Fruit fly (Drosophila melanogaster): ENCODE results near the gene CG32847.

The CG32847 gene

DNA sequence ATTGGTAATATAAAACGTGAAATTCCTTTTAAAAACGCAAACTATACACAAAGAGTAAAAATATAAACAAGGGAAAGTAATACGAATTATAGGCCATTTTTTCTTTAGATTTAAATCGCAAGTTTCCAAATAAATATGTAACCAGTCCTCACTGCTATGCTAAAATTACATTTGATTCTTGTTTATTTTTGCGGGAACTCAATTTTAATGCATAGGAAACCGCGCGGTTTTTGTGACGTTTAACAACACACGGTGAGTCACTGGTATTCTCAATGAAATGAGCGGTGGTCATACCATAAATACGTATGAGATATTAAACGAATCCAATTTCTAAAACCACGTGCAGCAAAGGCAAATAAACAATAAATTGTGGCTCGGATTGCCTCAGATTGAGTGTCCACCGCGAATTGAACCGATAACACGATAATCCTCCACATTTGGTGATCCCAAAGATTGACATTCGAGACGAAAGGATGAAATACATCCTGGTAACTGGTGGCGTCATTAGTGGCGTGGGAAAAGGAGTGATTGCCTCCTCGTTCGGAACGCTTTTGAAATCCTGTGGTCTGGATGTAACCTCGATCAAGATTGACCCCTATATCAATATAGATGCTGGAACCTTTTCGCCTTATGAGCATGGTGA is 23.4 kb upstream of the CG32847 start, which contains the start of gene Ctps:
TSS of gene Ctps (plus strand) at position 37 of the 643 bp plus-strand sequence.
- TF ChIP-seq Sin3A (optimal IDR thresholded peaks at IDR 0.05) = no peak
- no peak for TF ChIP-seq insv (optimal IDR thresholded peaks at IDR 0.05)
- TF ChIP-seq psq (optimal IDR thresholded peaks at IDR 0.05) = no peak
- TF ChIP-seq ttk (optimal IDR thresholded peaks at IDR 0.05) = no peak
- TF ChIP-seq h (optimal IDR thresholded peaks at IDR 0.05) = no peak
- no peak for TF ChIP-seq Myc (optimal IDR thresholded peaks at IDR 0.05)

DNA sequence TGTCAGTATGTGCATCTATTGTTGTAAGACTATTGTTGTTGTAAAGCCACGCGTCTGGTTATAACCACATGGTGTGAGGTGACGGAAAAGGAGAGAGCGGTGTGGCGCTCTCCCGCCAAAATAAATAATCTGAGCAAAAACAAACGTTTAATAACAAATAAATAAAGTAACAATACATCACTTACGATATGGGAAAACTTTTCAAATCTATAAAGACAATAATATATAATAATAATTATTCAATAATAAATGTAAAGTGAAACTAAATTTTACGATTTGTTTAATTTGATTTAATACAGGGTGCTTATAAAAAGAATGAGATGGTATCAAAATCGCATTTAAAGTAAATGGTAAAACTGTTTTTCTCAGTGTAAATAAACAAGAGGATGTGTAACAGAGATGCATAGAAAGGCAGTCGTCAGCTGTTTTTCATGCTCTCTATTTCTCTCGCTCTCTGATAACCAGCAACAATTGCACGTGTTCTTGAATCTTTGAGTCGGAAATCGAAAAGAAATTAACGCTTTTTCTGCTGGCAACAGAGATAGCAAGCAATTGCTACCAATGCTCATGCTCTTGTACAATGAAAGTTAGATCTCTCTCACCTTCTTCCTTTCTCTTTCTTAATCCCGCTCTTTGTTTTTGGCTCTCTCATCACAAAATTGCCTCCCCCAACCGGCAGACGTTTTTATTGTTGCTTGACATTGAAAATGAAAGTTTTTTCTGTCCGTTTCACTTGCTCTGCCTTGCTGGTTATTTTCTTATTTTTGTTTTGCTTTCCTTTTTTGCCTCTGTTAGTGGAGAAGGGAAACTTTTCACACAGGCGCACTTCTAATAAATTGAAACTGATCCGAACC is 22.5 kb upstream of the CG32847 start:
- no peak for TF ChIP-seq Sin3A (optimal IDR thresholded peaks at IDR 0.05)
- no peak for TF ChIP-seq psq (optimal IDR thresholded peaks at IDR 0.05)
- TF ChIP-seq insv (optimal IDR thresholded peaks at IDR 0.05) = no peak
- no peak for TF ChIP-seq h (optimal IDR thresholded peaks at IDR 0.05)
- no peak for TF ChIP-seq Myc (optimal IDR thresholded peaks at IDR 0.05)
- TF ChIP-seq ttk (optimal IDR thresholded peaks at IDR 0.05) = no peak

DNA sequence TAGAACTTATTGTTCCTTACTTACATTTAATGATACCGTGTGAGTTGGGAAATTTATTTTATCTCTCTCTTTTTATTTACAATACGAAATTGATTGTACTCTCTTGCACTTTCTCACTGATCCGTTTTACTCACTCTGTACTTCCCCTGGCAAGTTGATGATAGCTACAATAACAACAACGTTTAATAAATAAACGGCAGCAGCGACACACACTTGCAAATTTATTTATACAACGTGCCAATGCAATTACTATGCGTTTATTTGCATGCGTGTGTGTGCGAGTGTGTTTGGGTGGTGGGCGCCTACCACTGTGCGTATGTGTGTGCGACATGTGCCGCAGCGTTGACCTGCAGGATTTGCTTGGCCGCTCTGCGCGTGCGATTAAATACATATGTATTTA is 21.8 kb upstream of the CG32847 start:
- TF ChIP-seq insv (optimal IDR thresholded peaks at IDR 0.05) (no peak), h (optimal IDR thresholded peaks at IDR 0.05) (no peak), ttk (optimal IDR thresholded peaks at IDR 0.05) (no peak)

DNA sequence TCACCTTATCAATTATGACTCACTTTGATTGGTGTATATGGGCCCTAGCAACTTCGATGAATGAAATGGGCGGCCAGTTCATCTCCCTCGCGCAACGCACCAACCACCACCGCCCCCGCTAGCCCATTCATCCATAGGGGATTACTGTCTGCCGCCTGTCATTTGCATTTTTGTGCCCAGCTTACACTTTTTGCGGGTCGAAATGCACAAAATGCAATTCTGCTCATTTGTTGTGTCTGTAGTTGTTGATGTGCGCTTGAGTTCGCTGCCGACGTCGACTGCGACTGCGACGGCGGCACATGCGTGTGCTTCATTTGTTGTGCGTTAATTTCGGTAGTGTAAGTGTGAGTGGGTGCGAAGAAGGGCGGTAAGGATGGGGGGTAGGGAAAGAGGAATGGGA is 20.4 kb upstream of the CG32847 start:
- TF ChIP-seq Myc (optimal IDR thresholded peaks at IDR 0.05) (no peak), ttk (optimal IDR thresholded peaks at IDR 0.05) (no peak), Sin3A (optimal IDR thresholded peaks at IDR 0.05) (no peak), psq (optimal IDR thresholded peaks at IDR 0.05) (no peak), insv (optimal IDR thresholded peaks at IDR 0.05) (no peak), h (optimal IDR thresholded peaks at IDR 0.05) (no peak)

DNA sequence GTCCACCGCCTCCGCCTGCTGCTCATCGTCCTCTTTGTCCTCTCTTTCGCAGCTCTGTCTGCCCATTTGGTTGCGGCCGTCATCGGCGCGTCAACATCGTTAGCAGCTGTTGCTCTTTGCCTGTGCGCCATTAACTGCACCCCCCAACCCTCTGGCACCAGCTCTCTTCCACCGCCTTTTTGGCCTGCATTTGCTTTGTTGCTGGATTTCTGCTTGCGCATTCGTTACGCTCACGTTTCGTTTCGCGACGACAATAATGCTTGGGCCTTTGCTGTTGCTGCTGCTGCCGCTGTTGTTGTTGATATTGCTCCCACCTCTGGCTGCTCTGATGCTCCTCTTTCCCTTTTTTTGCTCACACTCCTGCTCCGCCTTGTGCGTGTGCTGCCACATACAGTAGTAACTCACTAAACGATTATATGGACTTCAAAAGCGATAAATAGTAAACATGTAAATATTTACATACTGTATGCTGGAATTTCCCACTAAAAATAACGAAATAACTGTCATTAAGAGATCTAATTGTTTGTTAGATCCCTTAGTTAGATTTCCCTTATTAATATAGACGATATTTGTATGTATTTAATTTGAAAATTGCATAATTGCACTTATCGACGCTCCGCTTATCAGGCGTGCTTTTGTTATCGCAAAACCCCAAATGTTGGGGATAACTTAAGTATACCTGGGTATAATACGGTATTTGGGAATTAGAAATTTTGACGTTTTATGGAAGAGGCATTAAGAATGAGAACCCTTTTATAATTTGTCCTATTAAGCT is 19.5 kb upstream of the CG32847 start:
- TF ChIP-seq psq (optimal IDR thresholded peaks at IDR 0.05) (no peak), Sin3A (optimal IDR thresholded peaks at IDR 0.05) (no peak), Myc (optimal IDR thresholded peaks at IDR 0.05) (no peak), ttk (optimal IDR thresholded peaks at IDR 0.05) (no peak), insv (optimal IDR thresholded peaks at IDR 0.05) (no peak), h (optimal IDR thresholded peaks at IDR 0.05) (no peak)

DNA sequence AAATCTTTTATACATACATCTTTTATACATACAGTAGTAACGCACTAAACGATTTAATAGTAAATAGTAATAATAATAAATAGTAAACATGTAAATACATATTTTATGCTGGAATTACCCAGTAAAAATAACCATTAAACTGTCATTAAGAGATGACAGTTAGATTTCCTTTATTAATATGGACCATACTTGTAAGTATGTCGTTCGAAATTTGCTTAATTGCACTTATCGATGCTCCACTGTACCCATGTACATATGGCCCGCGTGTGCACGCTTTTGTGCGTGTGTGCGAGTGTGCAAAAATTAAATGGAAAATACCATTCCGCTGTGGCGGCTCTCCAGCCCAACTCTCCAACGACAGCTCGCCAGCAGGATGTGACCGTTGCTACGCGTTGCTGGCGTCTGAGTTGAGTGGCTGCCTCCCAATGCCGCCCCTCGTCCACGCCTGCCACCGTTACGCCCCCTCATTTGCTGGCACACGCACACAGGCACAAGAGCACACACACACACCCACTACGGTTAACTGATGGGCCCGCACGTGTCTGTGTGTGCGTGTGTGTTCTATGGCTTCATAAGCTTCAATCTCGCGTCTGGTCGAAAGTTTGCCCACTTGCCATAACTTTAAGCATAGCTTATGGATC is 18.6 kb upstream of the CG32847 start:
- TF ChIP-seq Myc (optimal IDR thresholded peaks at IDR 0.05) (no peak), insv (optimal IDR thresholded peaks at IDR 0.05) (no peak), Sin3A (optimal IDR thresholded peaks at IDR 0.05) (no peak), psq (optimal IDR thresholded peaks at IDR 0.05) (no peak), ttk (optimal IDR thresholded peaks at IDR 0.05) (no peak), h (optimal IDR thresholded peaks at IDR 0.05) (no peak)

DNA sequence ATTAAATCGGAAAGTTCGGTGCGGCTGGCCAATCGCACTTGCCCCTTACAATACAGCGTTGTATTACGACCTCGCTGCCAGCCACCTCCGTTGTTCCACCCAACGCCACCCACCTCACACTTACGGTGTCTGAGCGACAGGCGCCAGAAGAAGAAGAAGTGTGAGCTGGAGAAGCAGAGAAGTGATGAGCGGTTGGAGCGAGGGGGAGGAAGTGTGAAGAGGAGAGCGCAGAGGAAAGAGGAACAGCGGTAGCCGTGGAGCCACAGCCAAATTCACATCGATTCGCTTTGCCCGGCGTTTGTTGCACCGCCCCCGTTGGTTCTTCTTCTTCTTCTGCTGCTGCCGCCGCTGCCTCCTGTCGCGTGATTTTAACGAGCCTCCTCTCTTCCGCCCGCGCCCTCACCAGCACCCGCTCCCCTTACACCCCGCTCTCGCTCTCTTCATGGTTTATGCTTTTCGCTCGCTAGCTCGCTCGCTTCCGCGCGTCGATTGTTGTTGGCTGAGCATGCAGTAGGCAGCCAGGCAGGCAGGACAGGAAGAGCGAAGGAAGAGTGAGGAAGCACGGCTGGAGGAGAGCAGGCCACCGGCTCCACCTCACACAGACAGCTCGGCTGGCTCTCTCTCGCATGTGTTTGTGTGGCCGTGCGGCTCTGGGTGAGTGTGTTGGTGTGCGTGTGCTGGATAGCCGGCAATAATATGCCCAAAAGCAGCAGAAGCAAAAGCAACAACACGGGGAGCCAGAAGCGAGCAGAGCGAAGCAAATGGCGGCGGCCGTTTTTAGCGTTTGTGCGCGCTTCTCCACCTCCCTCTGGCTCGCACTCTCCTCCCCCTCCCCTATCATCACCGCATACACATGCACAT is 17.2 kb upstream of the CG32847 start:
- no peak for TF ChIP-seq Sin3A (optimal IDR thresholded peaks at IDR 0.05)
- TF ChIP-seq insv (optimal IDR thresholded peaks at IDR 0.05) = no peak
- TF ChIP-seq ttk (optimal IDR thresholded peaks at IDR 0.05) = no peak
- no peak for TF ChIP-seq h (optimal IDR thresholded peaks at IDR 0.05)
- no peak for TF ChIP-seq Myc (optimal IDR thresholded peaks at IDR 0.05)
- no peak for TF ChIP-seq psq (optimal IDR thresholded peaks at IDR 0.05)

DNA sequence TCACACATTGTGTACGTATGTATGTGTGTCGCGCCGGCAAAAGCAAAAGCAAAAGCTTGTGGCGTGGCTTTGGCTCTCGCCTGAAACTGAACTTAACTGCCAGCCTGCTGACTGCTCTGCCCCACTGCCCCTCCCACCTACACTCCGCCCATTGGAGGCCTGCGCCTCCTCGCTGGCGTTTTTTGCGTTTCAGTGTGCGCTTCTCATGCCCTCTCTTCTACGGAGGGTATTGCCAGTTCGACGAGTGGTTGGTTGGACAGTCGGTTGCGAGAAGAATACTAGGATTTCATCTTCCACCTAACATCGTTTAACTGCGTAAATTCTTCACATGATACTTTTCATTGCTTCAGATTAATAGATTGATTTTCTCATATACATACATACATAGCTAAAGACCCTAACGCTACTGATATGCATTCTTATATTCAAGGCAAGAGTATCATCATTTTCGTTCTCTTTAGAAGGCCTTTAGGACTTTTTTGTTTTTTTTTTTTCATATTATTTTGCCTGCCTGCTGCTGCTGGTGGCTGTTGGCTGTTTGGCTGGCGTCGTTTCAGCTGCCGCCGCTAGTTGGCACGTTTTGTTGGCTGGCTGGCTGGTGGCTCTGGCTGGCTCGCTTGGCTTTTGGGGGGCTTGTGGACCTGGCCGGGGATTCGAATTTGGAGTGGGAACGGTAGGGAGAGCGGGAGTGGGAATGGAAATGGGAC is 16.4 kb upstream of the CG32847 start:
- TF ChIP-seq Myc (optimal IDR thresholded peaks at IDR 0.05) (no peak), ttk (optimal IDR thresholded peaks at IDR 0.05) (no peak), Sin3A (optimal IDR thresholded peaks at IDR 0.05) (no peak), h (optimal IDR thresholded peaks at IDR 0.05) (no peak), insv (optimal IDR thresholded peaks at IDR 0.05) (no peak), psq (optimal IDR thresholded peaks at IDR 0.05) (no peak)

DNA sequence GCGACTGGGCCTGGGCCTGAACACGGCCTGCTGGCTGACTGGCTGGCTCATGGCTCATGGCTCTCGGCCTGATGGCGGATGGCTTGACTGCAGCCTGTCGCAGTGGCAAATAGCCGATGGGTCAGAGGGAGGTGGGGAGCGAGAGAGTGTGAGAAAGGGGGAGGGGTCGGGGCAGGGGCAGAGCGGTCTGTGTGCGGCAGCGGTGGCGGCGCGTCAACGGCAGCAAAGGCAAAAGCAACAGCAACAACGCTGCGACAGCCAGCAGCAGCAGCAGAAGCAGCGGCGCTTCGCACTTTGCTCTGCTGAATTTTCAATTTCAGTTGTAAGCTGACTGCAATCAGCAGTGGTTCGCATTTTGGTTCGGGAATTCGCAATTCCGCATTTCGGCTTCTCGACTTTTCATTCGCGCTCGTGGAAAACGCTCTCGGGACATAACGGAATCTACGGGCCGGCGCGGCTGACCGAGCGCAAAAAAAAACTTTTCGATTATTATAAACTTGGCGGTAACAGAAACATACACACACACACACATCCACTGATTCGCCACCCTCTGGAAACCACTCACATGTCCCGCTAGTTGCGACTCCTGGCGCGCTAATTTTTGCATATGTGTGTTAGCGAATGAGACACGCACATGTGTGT is 15.7 kb upstream of the CG32847 start, which contains the start of gene CG45071:
TSS of gene CG45071 (plus strand) at position 317 of the 642 bp plus-strand sequence.
- no peak for TF ChIP-seq ttk (optimal IDR thresholded peaks at IDR 0.05)
- no peak for TF ChIP-seq psq (optimal IDR thresholded peaks at IDR 0.05)
- TF ChIP-seq Myc (optimal IDR thresholded peaks at IDR 0.05) = no peak
- TF ChIP-seq Sin3A (optimal IDR thresholded peaks at IDR 0.05) = no peak
- no peak for TF ChIP-seq insv (optimal IDR thresholded peaks at IDR 0.05)
- TF ChIP-seq h (optimal IDR thresholded peaks at IDR 0.05) = no peak

Data from Kc167 (cell line).